Fruit fly (Drosophila melanogaster): ENCODE results near the gene CG5958.
A peak's percentile ranks its signal among the peaks of the same experiment; 100 is the strongest.

CG5958 gene

DNA sequence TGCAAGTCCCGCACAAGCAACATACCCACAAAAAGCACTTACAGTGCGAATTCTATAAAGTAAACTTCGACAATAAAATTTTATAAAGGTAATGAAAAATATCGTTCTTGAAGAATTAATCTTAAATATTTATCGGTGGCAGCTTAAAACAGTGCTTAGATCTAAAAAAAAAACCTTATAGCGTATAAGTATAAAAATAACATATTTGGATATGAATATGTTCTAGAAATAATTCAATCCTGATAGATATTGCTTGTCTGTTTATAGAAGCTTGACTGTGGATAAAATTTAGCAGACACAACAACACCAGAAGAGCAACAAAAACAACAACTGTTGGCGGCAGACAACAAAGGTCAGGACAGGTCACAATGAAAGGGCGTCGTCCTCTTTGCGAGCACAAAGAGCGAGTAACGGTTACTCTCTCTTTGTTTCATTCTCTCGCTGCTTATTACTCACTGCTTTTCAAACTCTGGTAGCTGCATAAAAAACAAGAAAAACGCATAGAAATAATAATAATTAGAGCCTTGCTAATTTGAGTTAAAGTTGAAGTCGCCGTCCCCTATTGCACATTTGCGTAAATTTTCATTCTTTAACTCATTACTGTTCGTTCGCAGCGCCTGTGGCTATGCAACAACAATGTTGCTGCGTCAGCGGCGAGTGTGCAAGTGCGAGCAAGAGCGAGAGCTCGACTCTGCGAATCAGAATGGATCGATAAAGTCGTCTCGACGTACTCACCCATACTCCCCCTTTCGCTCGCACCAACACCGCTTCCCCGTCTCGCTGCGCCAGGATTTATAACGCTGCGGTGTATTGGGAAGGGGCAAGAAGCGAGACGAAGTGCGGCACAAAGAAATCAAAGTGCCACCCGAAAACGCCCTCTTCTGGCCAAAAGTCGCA lies 13.7 kb downstream of the CG5958 start (continued):
- TF ChIP-seq dm (GFP tag; optimal IDR thresholded peaks at IDR 0.05) (no peak), Hr78 (GFP tag; optimal IDR thresholded peaks at IDR 0.05) (peak in 1 of 2 experiments; percentile 19), CG2889 (GFP tag; IDR thresholded peaks at IDR 0.05) (no peak), CHES-1-like (GFP tag; optimal IDR thresholded peaks at IDR 0.05) (no peak), CG11456 (GFP tag; IDR thresholded peaks at IDR 0.05) (no peak), CG8944 (GFP tag; optimal IDR thresholded peaks at IDR 0.05) (no peak), pho (GFP tag; optimal IDR thresholded peaks at IDR 0.05) (no peak), seq (GFP tag; IDR thresholded peaks at IDR 0.05) (no peak), Mad (GFP tag; optimal IDR thresholded peaks at IDR 0.05) (no peak), CG8478 (optimal IDR thresholded peaks at IDR 0.05) (no peak), CG1792 (GFP tag; optimal IDR thresholded peaks at IDR 0.05) (no peak), CG15514 (GFP tag; optimal IDR thresholded peaks at IDR 0.05) (no peak), H15 (GFP tag; IDR thresholded peaks at IDR 0.05) (0 out of 3 replicates have a peak, but pooled peaks have one; percentile 10), dmrt11E (tag; optimal IDR thresholded peaks at IDR 0.05) (no peak), CG4617 (GFP tag; optimal IDR thresholded peaks at IDR 0.05; ENCODE audit: borderline replicate concordance) (no peak), z (GFP tag; IDR thresholded peaks at IDR 0.05) (no peak), CG4404 (GFP tag; IDR thresholded peaks at IDR 0.05) (no peak), MBD-R2 (GFP tag; IDR thresholded peaks at IDR 0.05) (no peak), CG17385 (GFP tag; optimal IDR thresholded peaks at IDR 0.05) (peak; percentile 32), CG7556 (GFP tag; optimal IDR thresholded peaks at IDR 0.05) (peak; percentile 48), Doc3 (GFP tag; IDR thresholded peaks at IDR 0.05; ENCODE audit: partially characterized antibody) (no peak), Nf-YB (GFP tag; optimal IDR thresholded peaks at IDR 0.05) (peak; percentile 53), CG2678 (tag; optimal IDR thresholded peaks at IDR 0.05) (peak; percentile 56), CG2712 (tag; optimal IDR thresholded peaks at IDR 0.05) (peak; percentile 13), rib (GFP tag; IDR thresholded peaks at IDR 0.05) (no peak), chn (GFP tag; optimal IDR thresholded peaks at IDR 0.05) (no peak), tgo (GFP tag; IDR thresholded peaks at IDR 0.05) (no peak), Rfx (GFP tag; IDR thresholded peaks at IDR 0.05) (peak; percentile 26; the same call in 1 of the 2 replicates), MESR4 (GFP tag; optimal IDR thresholded peaks at IDR 0.05) (no peak), sens (GFP tag) (peak; percentile 70), CG1603 (tag; optimal IDR thresholded peaks at IDR 0.05) (no peak), so (GFP tag; IDR thresholded peaks at IDR 0.05) (no peak), Opbp (GFP tag; IDR thresholded peaks at IDR 0.05; ENCODE audit: partially characterized antibody) (0 out of 3 replicates have a peak, but pooled peaks have one; percentile 38), Hmr (GFP tag; optimal IDR thresholded peaks at IDR 0.05) (peak; percentile 35), nom (GFP tag; optimal IDR thresholded peaks at IDR 0.05) (peak; percentile 16), CG10654 (GFP tag; optimal IDR thresholded peaks at IDR 0.05) (no peak), CG3065 (GFP tag; optimal IDR thresholded peaks at IDR 0.05) (no peak), CG15269 (tag; optimal IDR thresholded peaks at IDR 0.05) (peak; percentile 48), psq (GFP tag; optimal IDR thresholded peaks at IDR 0.05) (no peak), CG2875 (GFP tag; optimal IDR thresholded peaks at IDR 0.05) (no peak), bsh (GFP tag; optimal IDR thresholded peaks at IDR 0.05) (peak in 1 of 2 experiments; percentile 43), Adf1 (GFP tag; IDR thresholded peaks at IDR 0.05) (peak; percentile 7; the same call in 1 of the 2 replicates), CG1832 (GFP tag; optimal IDR thresholded peaks at IDR 0.05) (peak; percentile 61), Med (GFP tag) (peak; percentile 81), trem (tag; optimal IDR thresholded peaks at IDR 0.05) (no peak), Dek (tag; optimal IDR thresholded peaks at IDR 0.05) (peak; percentile 13), CG11247 (GFP tag; IDR thresholded peaks at IDR 0.05) (no peak), grau (tag; optimal IDR thresholded peaks at IDR 0.05) (peak; percentile 82), sim (GFP tag; IDR thresholded peaks at IDR 0.05) (no peak)
